Fruit fly (Drosophila melanogaster) S2 (cell line): ENCODE results near the gene CG31077.

Source experiments
- CG8478 ChIP-seq: fragments of >200 bp; optimal IDR thresholded peaks from 2 replicates; lab custom pipeline; 2018
- CTCF ChIP-seq, 2 experiments: fragments of >200 bp; optimal IDR thresholded peaks; 2 replicates each; lab custom pipeline; 2018

DNA sequence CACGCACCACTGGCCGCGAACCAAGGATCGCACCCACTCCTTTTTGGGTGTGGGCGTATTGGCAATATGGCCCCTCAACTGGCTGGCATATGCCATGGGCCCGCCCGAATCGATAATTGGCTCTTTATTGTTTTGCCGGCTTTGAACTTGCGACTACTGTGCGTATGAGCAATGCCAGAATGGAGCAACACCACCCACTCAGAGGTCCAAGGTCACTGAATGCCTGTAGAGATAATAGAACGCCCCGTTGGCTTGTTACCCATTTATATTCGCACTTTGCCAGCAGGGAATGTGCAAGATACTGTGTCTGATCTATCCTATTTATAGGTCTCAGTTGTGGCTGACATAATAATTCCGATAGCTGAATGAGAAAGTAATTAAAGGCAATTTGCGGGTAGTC is 44.0 kb upstream of the CG31077 start:
- no peak for TF ChIP-seq CG8478 (lab: Kevin White, UChicago)
- no peak for TF ChIP-seq CTCF (optimal IDR thresholded peaks at IDR 0.05; lab: Kevin White, UChicago)
